Worm (Caenorhabditis elegans): ENCODE results near the gene nca-2.

ce11 chrIII:4930154-4930679 lies 35.2 kb upstream of the nca-2 start, which contains the start of gene set-2:
- no peak for TF ChIP-seq snpc-4 (tag; optimal IDR thresholded peaks at IDR 0.05)
- TF ChIP-seq ama-1 (optimal IDR thresholded peaks at IDR 0.05): no peak
